Worm (Caenorhabditis elegans) whole organism, young adult: ENCODE results near the gene C46C2.7.

ENCODE experiments used
- B0019.2 ChIP-seq: fragments of 200-800 bp; sonication (Bioruptor generic); conservative IDR thresholded peaks from 2 replicates; pipeline ENCODE4 v1.3.6; 2022; ENCODE audit warnings: missing genetic modification reagents, missing genetic modification characterization, missing compliant biosample characterization
- B0261.1 ChIP-seq: sonication (generic microtip); optimal IDR thresholded peaks from 2 replicates; lab custom pipeline; 2016; ENCODE audit warnings: mild to moderate bottlenecking, missing genetic modification characterization, moderate library complexity, missing compliant biosample characterization
- C17E4.6 ChIP-seq: fragments of 200-800 bp; sonication (Bioruptor generic); IDR thresholded peaks from 2 replicates; pipeline ENCODE4 v1.3.6; 2022; ENCODE audit warnings: missing genetic modification reagents, missing genetic modification characterization, missing compliant biosample characterization
- D2030.7 ChIP-seq: fragments of 200-800 bp; sonication (Bioruptor generic); IDR thresholded peaks from 2 replicates; pipeline ENCODE4 v1.3.6; 2022; ENCODE audit warnings: missing genetic modification reagents, missing genetic modification characterization, missing compliant biosample characterization
- F33H1.4 ChIP-seq: fragments of 200-800 bp; sonication (Bioruptor generic); IDR thresholded peaks from 2 replicates; pipeline ENCODE4 v1.3.6; 2022; ENCODE audit warnings: missing genetic modification reagents, missing genetic modification characterization, missing compliant biosample characterization
- F37B4.10 ChIP-seq: fragments of 200-800 bp; sonication (Bioruptor generic); IDR thresholded peaks from 2 replicates; pipeline ENCODE4 v1.3.6; 2022; ENCODE audit warnings: missing genetic modification characterization, missing compliant biosample characterization
- F49E8.2 ChIP-seq: sonication (generic microtip); optimal IDR thresholded peaks from 3 replicates; lab custom pipeline; 2017; ENCODE audit warnings: missing genetic modification characterization, mild to moderate bottlenecking, missing compliant biosample characterization, antibody characterized with exemption, moderate library complexity; ENCODE audit not compliant: insufficient read depth
- K11D2.4 ChIP-seq: fragments of 200-800 bp; sonication (Bioruptor generic); IDR thresholded peaks from 2 replicates; pipeline ENCODE4 v1.3.6; 2022; ENCODE audit warnings: missing genetic modification reagents, missing genetic modification characterization, missing compliant biosample characterization
- aptf-3 ChIP-seq: fragments of 200-800 bp; sonication (Bioruptor generic); IDR thresholded peaks from 2 replicates; pipeline ENCODE4 v1.3.6; 2022; ENCODE audit warnings: missing genetic modification characterization, missing compliant biosample characterization
- atf-7 ChIP-seq: sonication (generic microtip); optimal IDR thresholded peaks from 2 replicates; lab custom pipeline; 2017; ENCODE audit warnings: mild to moderate bottlenecking, missing genetic modification characterization, missing compliant biosample characterization
- athp-1 ChIP-seq: sonication (generic microtip); optimal IDR thresholded peaks from 2 replicates; lab custom pipeline; 2017; ENCODE audit warnings: mild to moderate bottlenecking, missing genetic modification characterization, missing compliant biosample characterization
- bed-1 ChIP-seq: fragments of 200-800 bp; sonication (Bioruptor generic); IDR thresholded peaks from 2 replicates; pipeline ENCODE4 v1.3.6; 2022; ENCODE audit warnings: missing genetic modification reagents, missing genetic modification characterization, missing compliant biosample characterization
- bed-2 ChIP-seq: fragments of 200-800 bp; sonication (Bioruptor generic); IDR thresholded peaks from 2 replicates; pipeline ENCODE4 v1.3.6; 2022; ENCODE audit warnings: missing genetic modification reagents, missing genetic modification characterization, missing compliant biosample characterization
- cebp-1 ChIP-seq, 2 experiments: fragments of 200-800 bp in 1 of 2; sonication (Bioruptor generic) in 1 of 2; sonication (generic microtip) in 1 of 2; IDR thresholded peaks in 1 of 2; optimal IDR thresholded peaks in 1 of 2; 2 replicates each; pipeline versions ENCODE4 v1.3.6 to Lab custom; 2017 to 2022; ENCODE audit warnings: missing compliant biosample characterization in 2 of 2, missing genetic modification characterization in 2 of 2, mild to moderate bottlenecking in 1 of 2, missing genetic modification reagents in 1 of 2, moderate library complexity in 1 of 2
- cebp-2 ChIP-seq: fragments of 200-800 bp; sonication (Bioruptor generic); IDR thresholded peaks from 2 replicates; pipeline ENCODE4 v1.3.6; 2022; ENCODE audit warnings: missing genetic modification characterization, missing compliant biosample characterization
- ceh-27 ChIP-seq: fragments of 200-800 bp; sonication (Bioruptor generic); optimal IDR thresholded peaks from 2 replicates; lab custom pipeline; 2018; ENCODE audit warnings: mild to moderate bottlenecking, missing genetic modification characterization, moderate library complexity, missing compliant biosample characterization
- ceh-40 ChIP-seq: fragments of 200-800 bp; sonication (Bioruptor generic); IDR thresholded peaks from 2 replicates; pipeline ENCODE4 v1.3.6; 2022; ENCODE audit warnings: missing genetic modification characterization, missing compliant biosample characterization
- ceh-79 ChIP-seq: sonication (generic microtip); optimal IDR thresholded peaks from 2 replicates; lab custom pipeline; 2017; ENCODE audit warnings: mild to moderate bottlenecking, missing genetic modification characterization, missing compliant biosample characterization
- dox-1 ChIP-seq: fragments of 200-800 bp; sonication (Bioruptor generic); IDR thresholded peaks from 2 replicates; pipeline ENCODE4 v1.3.6; 2022; ENCODE audit warnings: missing genetic modification reagents, missing genetic modification characterization, missing compliant biosample characterization
- efl-1 ChIP-seq: fragments of 150-350 bp; optimal IDR thresholded peaks from 2 replicates; lab custom pipeline; 2014; ENCODE audit warnings: missing biosample characterization, missing genetic modification reagents, missing genetic modification characterization
- egl-18 ChIP-seq: fragments of 200-800 bp; sonication (Bioruptor generic); IDR thresholded peaks from 2 replicates; pipeline ENCODE4 v1.3.6; 2022; ENCODE audit warnings: missing genetic modification reagents, missing genetic modification characterization, missing compliant biosample characterization
- ekl-4 ChIP-seq: fragments of 200-800 bp; sonication (Bioruptor generic); IDR thresholded peaks from 2 replicates; pipeline ENCODE4 v1.3.6; 2022; ENCODE audit warnings: missing genetic modification reagents, missing genetic modification characterization, missing compliant biosample characterization
- fkh-3 ChIP-seq: sonication (generic microtip); optimal IDR thresholded peaks from 2 replicates; lab custom pipeline; 2016; ENCODE audit warnings: mild to moderate bottlenecking, missing genetic modification characterization, missing compliant biosample characterization
- gei-17 ChIP-seq: fragments of 200-800 bp; sonication (Bioruptor generic); optimal IDR thresholded peaks from 2 replicates; lab custom pipeline; 2018; ENCODE audit warnings: mild to moderate bottlenecking, missing genetic modification characterization, missing compliant biosample characterization
- hrde-1 ChIP-seq: sonication (generic microtip); optimal IDR thresholded peaks from 2 replicates; lab custom pipeline; 2016; ENCODE audit warnings: missing genetic modification characterization, mild to moderate bottlenecking, missing compliant biosample characterization, moderate library complexity, missing genotype, missing genetic modification reagents, borderline replicate concordance
- let-526 ChIP-seq: fragments of 200-800 bp; sonication (Bioruptor generic); IDR thresholded peaks from 2 replicates; pipeline ENCODE4 v1.3.6; 2022; ENCODE audit warnings: missing genetic modification reagents, missing genetic modification characterization, missing compliant biosample characterization
- lir-1 ChIP-seq: fragments of 200-800 bp; sonication (Bioruptor generic); conservative IDR thresholded peaks from 2 replicates; pipeline ENCODE4 v1.3.6; 2022; ENCODE audit warnings: missing genetic modification reagents, missing genetic modification characterization, missing compliant biosample characterization
- lsl-1 ChIP-seq: fragments of 200-800 bp; sonication (Bioruptor generic); optimal IDR thresholded peaks from 2 replicates; lab custom pipeline; 2018; ENCODE audit warnings: mild to moderate bottlenecking, missing genetic modification characterization, moderate library complexity, missing compliant biosample characterization
- lsy-27 ChIP-seq: sonication (generic microtip); optimal IDR thresholded peaks from 2 replicates; lab custom pipeline; 2017; ENCODE audit warnings: missing genetic modification characterization, mild to moderate bottlenecking, missing compliant biosample characterization, antibody characterized with exemption, missing genotype, borderline replicate concordance; ENCODE audit not compliant: insufficient read depth
- madf-10 ChIP-seq: sonication (generic microtip); optimal IDR thresholded peaks from 2 replicates; lab custom pipeline; 2016; ENCODE audit warnings: mild to moderate bottlenecking, missing genetic modification characterization, missing compliant biosample characterization
- madf-3 ChIP-seq: fragments of 200-800 bp; sonication (Bioruptor generic); IDR thresholded peaks from 2 replicates; pipeline ENCODE4 v1.3.6; 2022; ENCODE audit warnings: missing genetic modification reagents, missing genetic modification characterization, missing compliant biosample characterization
- mel-28 ChIP-seq: sonication (generic microtip); optimal IDR thresholded peaks from 2 replicates; lab custom pipeline; 2016; ENCODE audit warnings: borderline replicate concordance, mild to moderate bottlenecking, missing genetic modification characterization, missing compliant biosample characterization
- nfya-2 ChIP-seq: fragments of 200-800 bp; sonication (Bioruptor generic); IDR thresholded peaks from 2 replicates; pipeline ENCODE4 v1.3.6; 2022; ENCODE audit warnings: missing genetic modification reagents, missing genetic modification characterization, missing compliant biosample characterization
- nhr-80 ChIP-seq: sonication (generic microtip); optimal IDR thresholded peaks from 2 replicates; lab custom pipeline; 2016; ENCODE audit warnings: missing genetic modification characterization, missing compliant biosample characterization
- pbrm-1 ChIP-seq: fragments of 200-800 bp; sonication (Bioruptor generic); IDR thresholded peaks from 2 replicates; pipeline ENCODE4 v1.3.6; 2022; ENCODE audit warnings: missing genetic modification reagents, missing genetic modification characterization, missing compliant biosample characterization
- rcor-1 ChIP-seq: fragments of 200-800 bp; sonication (Bioruptor generic); IDR thresholded peaks from 2 replicates; pipeline ENCODE4 v1.3.6; 2022; ENCODE audit warnings: missing genetic modification reagents, missing genetic modification characterization, missing compliant biosample characterization
- rec-8 ChIP-seq, 2 experiments: sonication (generic microtip); optimal IDR thresholded peaks; 2 replicates each; lab custom pipeline; 2016; ENCODE audit warnings: mild to moderate bottlenecking in 2 of 2, missing genetic modification characterization in 2 of 2, missing genetic modification reagents in 2 of 2, missing genotype in 2 of 2, missing biosample characterization in 1 of 2, missing compliant biosample characterization in 1 of 2, moderate library complexity in 1 of 2
- repo-1 ChIP-seq: sonication (generic microtip); optimal IDR thresholded peaks from 2 replicates; lab custom pipeline; 2017; ENCODE audit warnings: mild to moderate bottlenecking, missing genetic modification characterization, missing compliant biosample characterization
- snpc-1.1 ChIP-seq: sonication (generic microtip); optimal IDR thresholded peaks from 2 replicates; lab custom pipeline; 2017; ENCODE audit warnings: missing genetic modification characterization, mild to moderate bottlenecking, missing compliant biosample characterization, antibody characterized with exemption, moderate library complexity, missing genotype, missing genetic modification reagents; ENCODE audit not compliant: insufficient read depth
- snpc-1.3 ChIP-seq: sonication (generic microtip); optimal IDR thresholded peaks from 2 replicates; lab custom pipeline; 2017; ENCODE audit warnings: missing genetic modification characterization, mild to moderate bottlenecking, missing compliant biosample characterization, antibody characterized with exemption, moderate library complexity, missing genotype, missing genetic modification reagents; ENCODE audit not compliant: insufficient read depth
- snpc-3.4 ChIP-seq: sonication (generic microtip); optimal IDR thresholded peaks from 2 replicates; lab custom pipeline; 2017; ENCODE audit warnings: missing genetic modification characterization, mild to moderate bottlenecking, missing compliant biosample characterization, antibody characterized with exemption, moderate library complexity, missing genotype, missing genetic modification reagents
- unc-130 ChIP-seq: sonication (generic microtip); optimal IDR thresholded peaks from 2 replicates; lab custom pipeline; 2016; ENCODE audit warnings: missing genetic modification reagents, missing genetic modification characterization, missing compliant biosample characterization
- unc-62 ChIP-seq: fragments of 150-350 bp; optimal IDR thresholded peaks from 2 replicates; lab custom pipeline; 2014; ENCODE audit warnings: missing biosample characterization, missing genetic modification reagents, missing genetic modification characterization
- xnd-1 ChIP-seq: sonication (generic microtip); optimal IDR thresholded peaks from 2 replicates; lab custom pipeline; 2016; ENCODE audit warnings: missing genotype, missing genetic modification reagents, missing genetic modification characterization, missing compliant biosample characterization
- zfh-2 ChIP-seq: fragments of 200-800 bp; sonication (Bioruptor generic); conservative IDR thresholded peaks from 2 replicates; pipeline ENCODE4 v1.3.6; 2022; ENCODE audit warnings: missing genetic modification reagents, missing genetic modification characterization, missing compliant biosample characterization
- zim-3 ChIP-seq: sonication (generic microtip); optimal IDR thresholded peaks from 2 replicates; lab custom pipeline; 2017; ENCODE audit warnings: mild to moderate bottlenecking, missing genetic modification characterization, moderate library complexity, missing compliant biosample characterization
- ztf-26 ChIP-seq: sonication (generic microtip); optimal IDR thresholded peaks from 2 replicates; lab custom pipeline; 2017; ENCODE audit warnings: missing genetic modification characterization, missing compliant biosample characterization
- ztf-6 ChIP-seq: fragments of 200-800 bp; sonication (Bioruptor generic); IDR thresholded peaks from 2 replicates; pipeline ENCODE4 v1.3.6; 2022; ENCODE audit warnings: missing genetic modification reagents, missing genetic modification characterization, missing compliant biosample characterization

C46C2.7 gene

DNA sequence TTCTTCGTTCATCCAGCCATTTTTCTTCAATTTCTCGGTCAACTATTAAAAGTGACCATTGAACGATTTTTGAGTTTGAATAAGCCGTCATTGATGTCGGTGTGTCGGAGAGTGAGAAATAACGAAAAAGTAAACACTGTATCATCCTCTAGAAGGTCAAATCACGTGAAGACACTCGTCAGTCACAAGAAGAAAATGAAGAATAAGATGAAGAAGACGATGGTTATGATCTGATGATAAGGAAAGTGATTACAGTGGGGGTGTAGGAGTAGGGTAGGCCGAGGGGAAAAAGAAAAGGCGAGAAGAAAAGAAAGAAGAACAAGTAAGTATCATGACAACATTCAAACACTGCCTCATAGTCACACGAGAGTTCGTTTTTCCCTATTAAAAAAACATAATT lies 3.5 kb downstream of the C46C2.7 start (continued):
- no peak for TF ChIP-seq ceh-79 (tag; lab: Kevin White, UChicago)
- TF ChIP-seq F49E8.2 (tag; lab: Kevin White, UChicago): no peak
- no peak for TF ChIP-seq xnd-1
- no peak for TF ChIP-seq zim-3
- TF ChIP-seq rcor-1 (GFP tag; lab: Robert Waterston, UW): no peak
- TF ChIP-seq efl-1 (GFP tag; lab: Kevin White, UChicago): no peak
- no peak for TF ChIP-seq ceh-40
- no peak for TF ChIP-seq lsy-27 (tag; lab: Kevin White, UChicago)
- no peak for TF ChIP-seq bed-2 (GFP tag; lab: Robert Waterston, UW)
- TF ChIP-seq gei-17 (GFP tag; lab: Kevin White, UChicago): no peak
- TF ChIP-seq F37B4.10 (GFP tag; lab: Robert Waterston, UW): no peak
- TF ChIP-seq athp-1: no peak
- no peak for TF ChIP-seq K11D2.4 (GFP tag; lab: Robert Waterston, UW)
- peak; percentile 30 for TF ChIP-seq ceh-27 (GFP tag; lab: Kevin White, UChicago)
- TF ChIP-seq F33H1.4 (GFP tag; lab: Robert Waterston, UW): no peak
- TF ChIP-seq aptf-3: no peak
- TF ChIP-seq D2030.7 (GFP tag; lab: Robert Waterston, UW): no peak
- no peak for TF ChIP-seq zfh-2 (GFP tag; lab: Robert Waterston, UW)
- TF ChIP-seq ztf-26: peak; percentile 64
- TF ChIP-seq pbrm-1: 0 out of 2 replicates have a peak, but pooled peaks have one; percentile 22
- no peak for TF ChIP-seq unc-62 (GFP tag; lab: Kevin White, UChicago)
- TF ChIP-seq rec-8 (tag; optimal IDR thresholded peaks at IDR 0.05; lab: Kevin White, UChicago): no peak
- TF ChIP-seq repo-1: no peak
- peak; percentile 49 for TF ChIP-seq atf-7 (tag; lab: Kevin White, UChicago)
- no peak for TF ChIP-seq cebp-2 (GFP tag; lab: Robert Waterston, UW)
- no peak for TF ChIP-seq cebp-1 (GFP tag; IDR thresholded peaks at IDR 0.05; lab: Robert Waterston, UW)
- TF ChIP-seq cebp-1 (tag; optimal IDR thresholded peaks at IDR 0.05; lab: Kevin White, UChicago): peak; percentile 70
- TF ChIP-seq madf-10 (tag; lab: Kevin White, UChicago): peak; percentile 17
- TF ChIP-seq egl-18 (GFP tag; lab: Robert Waterston, UW): no peak
- TF ChIP-seq snpc-1.1 (tag; lab: Kevin White, UChicago): no peak
- no peak for TF ChIP-seq fkh-3 (tag; lab: Kevin White, UChicago)
- no peak for TF ChIP-seq snpc-3.4 (tag; lab: Kevin White, UChicago)
- TF ChIP-seq ekl-4: no peak
- peak; percentile 78; the same call in 1 of the 2 replicates for TF ChIP-seq let-526 (GFP tag; lab: Robert Waterston, UW)
- no peak for TF ChIP-seq C17E4.6 (GFP tag; lab: Robert Waterston, UW)
- TF ChIP-seq lsl-1 (GFP tag; lab: Kevin White, UChicago): no peak
- TF ChIP-seq bed-1: no peak
- TF ChIP-seq B0261.1 (tag; lab: Kevin White, UChicago): no peak
- no peak for TF ChIP-seq unc-130
- TF ChIP-seq snpc-1.3 (tag; lab: Kevin White, UChicago): no peak
- peak; percentile 60; the same call in 1 of the 2 replicates for TF ChIP-seq lir-1 (GFP tag; lab: Robert Waterston, UW)
- no peak for TF ChIP-seq hrde-1 (tag; lab: Kevin White, UChicago)
- no peak for TF ChIP-seq madf-3 (GFP tag; lab: Robert Waterston, UW)
- no peak for TF ChIP-seq nfya-2
- peak; percentile 69 for TF ChIP-seq nhr-80 (tag; lab: Kevin White, UChicago)
- TF ChIP-seq B0019.2 (GFP tag; lab: Robert Waterston, UW): no peak
- no peak for TF ChIP-seq ztf-6
- TF ChIP-seq mel-28: no peak
- TF ChIP-seq dox-1 (GFP tag; lab: Robert Waterston, UW): no peak
